Worm (Caenorhabditis elegans) whole organism, L1 larva: ENCODE data around the gene F18A1.1.

Experiments
- C04F5.9 ChIP-seq: sonication (generic microtip); optimal IDR thresholded peaks from 2 replicates; lab custom pipeline; 2016; ENCODE audit warnings: missing genetic modification characterization, missing compliant biosample characterization
- C16A3.4 ChIP-seq: fragments of 150-350 bp; optimal IDR thresholded peaks from 2 replicates; lab custom pipeline; 2014; ENCODE audit warnings: missing biosample characterization, missing genetic modification characterization
- F16B12.6 ChIP-seq: fragments of 150-350 bp; optimal IDR thresholded peaks from 2 replicates; lab custom pipeline; 2014; ENCODE audit warnings: missing biosample characterization, missing genetic modification characterization
- Y116A8C.19 ChIP-seq: sonication (generic microtip); optimal IDR thresholded peaks from 2 replicates; lab custom pipeline; 2016; ENCODE audit warnings: missing compliant biosample characterization, missing genetic modification characterization, borderline replicate concordance
- alr-1 ChIP-seq: fragments of 200-800 bp; sonication (Bioruptor generic); optimal IDR thresholded peaks from 2 replicates; lab custom pipeline; 2018; ENCODE audit warnings: borderline replicate concordance, mild to moderate bottlenecking, missing genetic modification characterization, missing compliant biosample characterization
- ceh-63 ChIP-seq: fragments of 200-800 bp; sonication (Bioruptor generic); optimal IDR thresholded peaks from 2 replicates; lab custom pipeline; 2018; ENCODE audit warnings: mild to moderate bottlenecking, missing genetic modification characterization, missing compliant biosample characterization
- ceh-8 ChIP-seq: fragments of 200-800 bp; sonication (Bioruptor generic); optimal IDR thresholded peaks from 2 replicates; lab custom pipeline; 2018; ENCODE audit warnings: mild to moderate bottlenecking, missing genetic modification characterization, moderate library complexity, missing compliant biosample characterization
- ceh-82 ChIP-seq, 3 experiments: fragments of 150-350 bp in 1 of 3; sonication (generic microtip) in 2 of 3; optimal IDR thresholded peaks; 2 replicates each; lab custom pipeline; 2014 to 2017; ENCODE audit warnings: missing biosample characterization in 3 of 3, missing genetic modification characterization in 3 of 3
- ceh-90 ChIP-seq: sonication (generic microtip); optimal IDR thresholded peaks from 2 replicates; lab custom pipeline; 2016; ENCODE audit warnings: missing genetic modification characterization, missing compliant biosample characterization
- dpl-1 ChIP-seq, 3 experiments: fragments of 150-350 bp in 2 of 3; sonication (generic microtip) in 1 of 3; optimal IDR thresholded peaks; 2 replicates each; lab custom pipeline; 2014 to 2017; ENCODE audit warnings: missing biosample characterization in 3 of 3, missing genetic modification characterization in 3 of 3, missing genetic modification reagents in 3 of 3
- dsc-1 ChIP-seq: sonication (generic microtip); optimal IDR thresholded peaks from 2 replicates; lab custom pipeline; 2016; ENCODE audit warnings: mild to moderate bottlenecking, missing genetic modification characterization, missing compliant biosample characterization
- efl-1 ChIP-seq, 4 experiments: fragments of 150-350 bp; optimal IDR thresholded peaks in 3 of 4; peaks in 1 of 4; 1 replicate in 1 of 4; 2 replicates in 3 of 4; lab custom pipeline; 2014; ENCODE audit warnings: missing biosample characterization in 2 of 4, missing genetic modification characterization in 2 of 4, missing genetic modification reagents in 2 of 4
- efl-3 ChIP-seq: fragments of 200-800 bp; sonication (Bioruptor generic); optimal IDR thresholded peaks from 2 replicates; lab custom pipeline; 2018; ENCODE audit warnings: mild to moderate bottlenecking, missing genetic modification characterization, missing compliant biosample characterization
- elt-3 ChIP-seq, 6 experiments: fragments of 150-350 bp in 1 of 6; sonication (generic microtip); optimal IDR thresholded peaks; 2 replicates each; lab custom pipeline; 2017 to 2018; ENCODE audit warnings: missing biosample characterization in 6 of 6, missing genetic modification characterization in 6 of 6, inconsistent platforms in 1 of 6
- ets-5 ChIP-seq: fragments of 200-800 bp; sonication (Bioruptor generic); IDR thresholded peaks from 2 replicates; pipeline ENCODE4 v1.3.6; 2022; ENCODE audit warnings: missing genetic modification characterization, missing compliant biosample characterization
- fkh-10 ChIP-seq: sonication (generic microtip); optimal IDR thresholded peaks from 2 replicates; lab custom pipeline; 2017; ENCODE audit warnings: missing biosample characterization, missing genetic modification reagents, missing genetic modification characterization
- fkh-4 ChIP-seq: sonication (generic microtip); optimal IDR thresholded peaks from 2 replicates; lab custom pipeline; 2016; ENCODE audit warnings: missing compliant biosample characterization, missing genetic modification characterization, borderline replicate concordance
- fkh-8 ChIP-seq: sonication (generic microtip); optimal IDR thresholded peaks from 2 replicates; lab custom pipeline; 2016; ENCODE audit warnings: mild to moderate bottlenecking, missing genetic modification characterization, missing compliant biosample characterization
- fos-1 ChIP-seq: fragments of 150-350 bp; optimal IDR thresholded peaks from 2 replicates; lab custom pipeline; 2014; ENCODE audit warnings: missing biosample characterization, missing genetic modification characterization
- grh-1 ChIP-seq: fragments of 200-800 bp; sonication (Bioruptor generic); IDR thresholded peaks from 2 replicates; pipeline ENCODE4 v1.3.6; 2022; ENCODE audit warnings: missing genetic modification reagents, missing genetic modification characterization, missing compliant biosample characterization
- isw-1 ChIP-seq: fragments of 200-800 bp; sonication (Bioruptor generic); IDR thresholded peaks from 2 replicates; pipeline ENCODE4 v1.3.6; 2022; ENCODE audit warnings: missing genetic modification characterization, missing compliant biosample characterization
- jun-1 ChIP-seq: fragments of 150-350 bp; optimal IDR thresholded peaks from 2 replicates; lab custom pipeline; 2014; ENCODE audit warnings: missing biosample characterization, missing genetic modification reagents, missing genetic modification characterization
- lin-15B ChIP-seq: fragments of 150-350 bp; sonication (generic microtip); optimal IDR thresholded peaks from 3 replicates; lab custom pipeline; 2014; ENCODE audit warnings: missing biosample characterization, missing genetic modification characterization
- lir-3 ChIP-seq: sonication (generic microtip); optimal IDR thresholded peaks from 2 replicates; lab custom pipeline; 2016; ENCODE audit warnings: mild to moderate bottlenecking, missing genetic modification characterization, moderate library complexity, missing compliant biosample characterization; ENCODE audit not compliant: poor library complexity
- lsy-2 ChIP-seq, 2 experiments: fragments of 150-350 bp; optimal IDR thresholded peaks; 2 replicates each; lab custom pipeline; 2014; ENCODE audit warnings: missing biosample characterization in 2 of 2, missing genetic modification characterization in 2 of 2
- mab-9 ChIP-seq: fragments of 200-800 bp; sonication (Bioruptor generic); IDR thresholded peaks from 2 replicates; pipeline ENCODE4 v1.3.6; 2022; ENCODE audit warnings: missing genetic modification reagents, missing genetic modification characterization, missing compliant biosample characterization
- mef-2 ChIP-seq: fragments of 150-350 bp; optimal IDR thresholded peaks from 2 replicates; lab custom pipeline; 2014; ENCODE audit warnings: missing biosample characterization, missing genetic modification characterization
- nhr-20 ChIP-seq: sonication (generic microtip); optimal IDR thresholded peaks from 2 replicates; lab custom pipeline; 2016; ENCODE audit warnings: mild to moderate bottlenecking, missing genetic modification characterization, missing compliant biosample characterization
- nhr-237 ChIP-seq: fragments of 150-350 bp; optimal IDR thresholded peaks from 2 replicates; lab custom pipeline; 2014; ENCODE audit warnings: missing biosample characterization, missing genetic modification characterization
- nhr-47 ChIP-seq: sonication (generic microtip); optimal IDR thresholded peaks from 2 replicates; lab custom pipeline; 2016; ENCODE audit warnings: mild to moderate bottlenecking, missing genetic modification characterization, moderate library complexity, missing compliant biosample characterization
- nhr-71 ChIP-seq: sonication (generic microtip); optimal IDR thresholded peaks from 2 replicates; lab custom pipeline; 2016; ENCODE audit warnings: mild to moderate bottlenecking, missing genetic modification characterization, moderate library complexity, missing compliant biosample characterization
- nhr-76 ChIP-seq: sonication (generic microtip); optimal IDR thresholded peaks from 2 replicates; lab custom pipeline; 2017; ENCODE audit warnings: missing biosample characterization, missing genetic modification characterization
- nhr-77 ChIP-seq: fragments of 150-350 bp; optimal IDR thresholded peaks from 2 replicates; lab custom pipeline; 2014; ENCODE audit warnings: missing biosample characterization, missing genetic modification characterization
- nhr-90 ChIP-seq: sonication (generic microtip); optimal IDR thresholded peaks from 2 replicates; lab custom pipeline; 2016; ENCODE audit warnings: mild to moderate bottlenecking, missing genetic modification characterization, missing compliant biosample characterization; ENCODE audit not compliant: poor library complexity
- pax-3 ChIP-seq: fragments of 200-800 bp; sonication (Bioruptor generic); optimal IDR thresholded peaks from 2 replicates; lab custom pipeline; 2018; ENCODE audit warnings: mild to moderate bottlenecking, missing genetic modification characterization, moderate library complexity, missing compliant biosample characterization
- rnt-1 ChIP-seq: sonication (generic microtip); optimal IDR thresholded peaks from 2 replicates; lab custom pipeline; 2016; ENCODE audit warnings: mild to moderate bottlenecking, missing genetic modification characterization, moderate library complexity, missing compliant biosample characterization
- snpc-4 ChIP-seq: fragments of 150-350 bp; optimal IDR thresholded peaks from 2 replicates; lab custom pipeline; 2014; ENCODE audit warnings: missing biosample characterization, missing genetic modification characterization
- sptf-1 ChIP-seq: fragments of 150-350 bp; optimal IDR thresholded peaks from 2 replicates; lab custom pipeline; 2014; ENCODE audit warnings: missing biosample characterization, missing genetic modification characterization
- swsn-7 ChIP-seq: sonication (generic microtip); optimal IDR thresholded peaks from 2 replicates; lab custom pipeline; 2016; ENCODE audit warnings: missing genetic modification characterization, missing compliant biosample characterization
- tbx-2 ChIP-seq: sonication (generic microtip); optimal IDR thresholded peaks from 2 replicates; lab custom pipeline; 2016; ENCODE audit warnings: missing genetic modification characterization, missing compliant biosample characterization
- unc-30 ChIP-seq: sonication (generic microtip); optimal IDR thresholded peaks from 2 replicates; lab custom pipeline; 2017; ENCODE audit warnings: missing biosample characterization, missing genetic modification characterization
- unc-62 ChIP-seq: fragments of 150-350 bp; optimal IDR thresholded peaks from 2 replicates; lab custom pipeline; 2014; ENCODE audit warnings: missing biosample characterization, missing genetic modification reagents, missing genetic modification characterization
- unc-86 ChIP-seq: sonication (generic microtip); optimal IDR thresholded peaks from 2 replicates; lab custom pipeline; 2016; ENCODE audit warnings: missing genetic modification characterization, missing compliant biosample characterization
- vab-15 ChIP-seq: sonication (generic microtip); optimal IDR thresholded peaks from 2 replicates; lab custom pipeline; 2017; ENCODE audit warnings: missing genotype, mild to moderate bottlenecking, missing genetic modification characterization, missing compliant biosample characterization
- zag-1 ChIP-seq: fragments of 150-350 bp; optimal IDR thresholded peaks from 2 replicates; lab custom pipeline; 2014; ENCODE audit warnings: missing biosample characterization, missing genetic modification characterization
- zip-4 ChIP-seq: fragments of 200-800 bp; sonication (Bioruptor generic); optimal IDR thresholded peaks from 2 replicates; lab custom pipeline; 2018; ENCODE audit warnings: mild to moderate bottlenecking, missing genetic modification characterization, moderate library complexity, missing compliant biosample characterization

The F18A1.1 gene

DNA sequence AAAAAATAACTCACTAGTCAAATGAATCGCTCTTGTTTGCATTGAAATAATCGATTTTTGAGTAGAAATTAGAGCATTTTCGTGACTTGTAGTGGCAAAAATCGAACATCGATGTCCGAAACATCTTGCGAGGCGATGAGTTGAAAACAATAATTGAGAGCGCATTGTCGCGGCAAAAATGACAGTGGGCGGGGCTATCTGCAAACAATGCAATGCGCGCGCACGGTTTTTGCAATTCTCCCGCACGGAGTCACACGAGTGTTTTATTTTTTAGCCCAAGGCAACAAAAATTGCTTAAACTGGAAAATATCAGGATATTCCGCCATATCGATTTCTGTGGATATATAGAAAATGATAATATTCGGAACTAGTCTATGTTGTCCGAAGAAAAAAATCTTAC lies 23.9 kb downstream of the F18A1.1 start, which contains the start of gene B0495.9 (continued):
- no peak for TF ChIP-seq Y116A8C.19
- no peak for TF ChIP-seq unc-86 (tag; lab: Kevin White, UChicago)
- peak; percentile 61 for TF ChIP-seq nhr-71 (tag; lab: Kevin White, UChicago)
- no peak for TF ChIP-seq unc-62 (GFP tag; lab: Kevin White, UChicago)
- TF ChIP-seq lsy-2 (tag; optimal IDR thresholded peaks at IDR 0.05; lab: Kevin White, UChicago), result peak; percentile 63 to 64
- no peak for TF ChIP-seq lin-15B
- no peak for TF ChIP-seq ceh-8
- peak; percentile 50 to 63 for TF ChIP-seq efl-1 (optimal IDR thresholded peaks at IDR 0.05; lab: Kevin White, UChicago)
- peak; percentile 43 to 95 for TF ChIP-seq efl-1 (GFP tag; optimal IDR thresholded peaks at IDR 0.05 in 1 of 2; lab: Kevin White, UChicago)
- no peak for TF ChIP-seq fkh-4 (tag; lab: Kevin White, UChicago)
- TF ChIP-seq pax-3 (tag; lab: Kevin White, UChicago), result no peak
- TF ChIP-seq swsn-7, result peak; percentile 50
- no peak for TF ChIP-seq zip-4 (GFP tag; lab: Kevin White, UChicago)
- no peak for TF ChIP-seq fos-1
- TF ChIP-seq snpc-4 (tag; lab: Kevin White, UChicago), result peak; percentile 23
- TF ChIP-seq ceh-90 (tag; lab: Kevin White, UChicago), result no peak
- no peak for TF ChIP-seq fkh-8 (tag; lab: Kevin White, UChicago)
- TF ChIP-seq ceh-63 (GFP tag; lab: Kevin White, UChicago), result no peak
- peak in 1 of 6 experiments; percentile 14 for TF ChIP-seq elt-3 (tag; optimal IDR thresholded peaks at IDR 0.05; lab: Kevin White, UChicago)
- TF ChIP-seq ceh-82 (tag; optimal IDR thresholded peaks at IDR 0.05; lab: Kevin White, UChicago), result peak; percentile 16 to 37 (median 21)
- TF ChIP-seq nhr-20 (tag; lab: Kevin White, UChicago), result peak; percentile 41
- no peak for TF ChIP-seq alr-1 (tag; lab: Kevin White, UChicago)
- TF ChIP-seq F16B12.6 (tag; lab: Kevin White, UChicago), result peak; percentile 47
- peak; percentile 50 for TF ChIP-seq dsc-1
- peak; percentile 1 for TF ChIP-seq tbx-2 (tag; lab: Kevin White, UChicago)
- TF ChIP-seq mef-2 (tag; lab: Kevin White, UChicago), result no peak
- TF ChIP-seq isw-1 (GFP tag; lab: Robert Waterston, UW), result peak; percentile 31; the same call in 1 of the 2 replicates
- TF ChIP-seq unc-30 (tag; lab: Kevin White, UChicago), result no peak
- peak; percentile 81 for TF ChIP-seq rnt-1 (tag; lab: Kevin White, UChicago)
- TF ChIP-seq lir-3 (tag; lab: Kevin White, UChicago), result peak; percentile 26
- TF ChIP-seq nhr-77, result no peak
- TF ChIP-seq grh-1, result no peak
- TF ChIP-seq dpl-1 (GFP tag; optimal IDR thresholded peaks at IDR 0.05; lab: Kevin White, UChicago), result peak; percentile 42 to 54 (median 52)
- TF ChIP-seq C16A3.4, result peak; percentile 38
- peak; percentile 58; the same call in 1 of the 2 replicates for TF ChIP-seq mab-9
- peak; percentile 47 for TF ChIP-seq nhr-90
- no peak for TF ChIP-seq zag-1 (tag; lab: Kevin White, UChicago)
- TF ChIP-seq fkh-10 (GFP tag; lab: Kevin White, UChicago), result no peak
- no peak for TF ChIP-seq efl-3 (GFP tag; lab: Kevin White, UChicago)
- TF ChIP-seq nhr-76 (tag; lab: Kevin White, UChicago), result peak; percentile 19
- TF ChIP-seq sptf-1 (tag; lab: Kevin White, UChicago), result no peak
- peak; percentile 26 for TF ChIP-seq C04F5.9
- peak; percentile 54 for TF ChIP-seq nhr-47 (tag; lab: Kevin White, UChicago)
- no peak for TF ChIP-seq nhr-237 (tag; lab: Kevin White, UChicago)
- no peak for TF ChIP-seq ets-5
- no peak for TF ChIP-seq vab-15 (tag; lab: Kevin White, UChicago)
- TF ChIP-seq jun-1 (tag; lab: Kevin White, UChicago), result no peak
